Fruit fly (Drosophila melanogaster) Kc167 (cell line): ENCODE measurements around the gene CG33770.

Experiments used
- Myc ChIP-seq: fragments of >200 bp; optimal IDR thresholded peaks from 2 replicates; lab custom pipeline; 2017; ENCODE audit warnings: missing external identifiers
- h ChIP-seq: fragments of >200 bp; optimal IDR thresholded peaks from 3 replicates; lab custom pipeline; 2018; ENCODE audit warnings: missing external identifiers
- insv ChIP-seq: fragments of >200 bp; optimal IDR thresholded peaks from 3 replicates; lab custom pipeline; 2018; ENCODE audit warnings: missing external identifiers
- psq ChIP-seq: fragments of >200 bp; optimal IDR thresholded peaks from 2 replicates; lab custom pipeline; 2017; ENCODE audit warnings: missing external identifiers
- ttk ChIP-seq: sonication (Bioruptor generic); optimal IDR thresholded peaks from 2 replicates; lab custom pipeline; 2017; ENCODE audit warnings: missing external identifiers

dm6 chr3L:22646863-22647262 lies 1.6 kb upstream of the CG33770 start, which contains the start of gene CG33768:
- TF ChIP-seq Myc (lab: Kevin White, UChicago) (no peak), h (lab: Kevin White, UChicago) (no peak), ttk (no peak), psq (lab: Kevin White, UChicago) (no peak), insv (lab: Kevin White, UChicago) (no peak)
